Worm (Caenorhabditis elegans): ENCODE data around the gene str-138.

str-138 gene

ce11 chrV:8090595-8090994, 32.1 kb downstream of the str-138 start, which contains the start of gene str-130:
str-130 (minus strand) TSS chrV:8090695.
- no peak for TF ChIP-seq sea-1 (GFP tag; conservative IDR thresholded peaks at IDR 0.05)
- TF ChIP-seq ama-1 (optimal IDR thresholded peaks at IDR 0.05), result no peak
- no peak for TF ChIP-seq ets-7 (tag; optimal IDR thresholded peaks at IDR 0.05)

ce11 chrV:8092385-8092784, 33.9 kb downstream of the str-138 start, which contains the start of gene str-129:
str-129 (minus strand) TSS chrV:8092485.
- TF ChIP-seq ama-1 (optimal IDR thresholded peaks at IDR 0.05) (no peak), hmg-4 (GFP tag; optimal IDR thresholded peaks at IDR 0.05) (no peak), aly-1 (tag; optimal IDR thresholded peaks at IDR 0.05) (no peak), tra-4 (tag; optimal IDR thresholded peaks at IDR 0.05) (no peak)

- TF ChIP-seq hmg-4 (GFP tag; optimal IDR thresholded peaks at IDR 0.05) (no peak), F13C5.2 (tag; optimal IDR thresholded peaks at IDR 0.05) (no peak), flt-1 (GFP tag; IDR thresholded peaks at IDR 0.05) (no peak), aly-1 (tag; optimal IDR thresholded peaks at IDR 0.05) (no peak), pes-1 (GFP tag; IDR thresholded peaks at IDR 0.05) (no peak), hnd-1 (tag; optimal IDR thresholded peaks at IDR 0.05) (no peak), tbx-11 (GFP tag; IDR thresholded peaks at IDR 0.05) (no peak), tra-4 (tag; optimal IDR thresholded peaks at IDR 0.05) (no peak), ceh-13 (GFP tag; optimal IDR thresholded peaks at IDR 0.05) (no peak), sea-1 (GFP tag; conservative IDR thresholded peaks at IDR 0.05) (no peak), B0310.2 (tag; optimal IDR thresholded peaks at IDR 0.05) (no peak), ceh-36 (tag; optimal IDR thresholded peaks at IDR 0.05) (no peak), tbx-37 (GFP tag; conservative IDR thresholded peaks at IDR 0.05) (no peak), hmbx-1 (tag; optimal IDR thresholded peaks at IDR 0.05) (no peak), scrt-1 (GFP tag; IDR thresholded peaks at IDR 0.05) (no peak), ets-7 (tag; optimal IDR thresholded peaks at IDR 0.05) (no peak)
These were observed 36.9 kb downstream of the str-138 start, which contains the start of gene str-146 for ce11 chrV:8095378-8095777. str-146 (minus strand) TSS chrV:8095478.

- no peak for TF ChIP-seq flt-1 (GFP tag; IDR thresholded peaks at IDR 0.05)
- no peak for TF ChIP-seq tra-4 (tag; optimal IDR thresholded peaks at IDR 0.05)
- TF ChIP-seq hnd-1 (tag; optimal IDR thresholded peaks at IDR 0.05), result no peak
- TF ChIP-seq pes-1 (GFP tag; IDR thresholded peaks at IDR 0.05), result no peak
- TF ChIP-seq sea-1 (GFP tag; conservative IDR thresholded peaks at IDR 0.05), result no peak
- no peak for TF ChIP-seq ceh-13 (GFP tag; optimal IDR thresholded peaks at IDR 0.05)
- no peak for TF ChIP-seq hmbx-1 (tag; optimal IDR thresholded peaks at IDR 0.05)
These were observed 39.8 kb downstream of the str-138 start, which contains the start of gene str-145 for ce11 chrV:8098239-8098638. str-145 (minus strand) TSS chrV:8098339.

- no peak for TF ChIP-seq ama-1 (optimal IDR thresholded peaks at IDR 0.05)
- no peak for TF ChIP-seq F13C5.2 (tag; optimal IDR thresholded peaks at IDR 0.05)
- no peak for TF ChIP-seq hmbx-1 (tag; optimal IDR thresholded peaks at IDR 0.05)
- no peak for TF ChIP-seq hnd-1 (tag; optimal IDR thresholded peaks at IDR 0.05)
- no peak for TF ChIP-seq tbx-37 (GFP tag; conservative IDR thresholded peaks at IDR 0.05)
- TF ChIP-seq ceh-36 (tag; optimal IDR thresholded peaks at IDR 0.05), result no peak
- TF ChIP-seq flt-1 (GFP tag; IDR thresholded peaks at IDR 0.05), result no peak
- no peak for TF ChIP-seq ets-7 (tag; optimal IDR thresholded peaks at IDR 0.05)
- TF ChIP-seq ceh-13 (GFP tag; optimal IDR thresholded peaks at IDR 0.05), result no peak
- no peak for TF ChIP-seq scrt-1 (GFP tag; IDR thresholded peaks at IDR 0.05)
- TF ChIP-seq tbx-11 (GFP tag; IDR thresholded peaks at IDR 0.05), result no peak
These were observed 40.8 kb downstream of the str-138 start, which contains the start of gene sdz-23 for ce11 chrV:8099306-8099705. sdz-23 (plus strand) TSS chrV:8099606.

ce11 chrV:8102960-8103359, 44.5 kb downstream of the str-138 start, which contains the start of gene str-90:
str-90 (plus strand) TSS chrV:8103260.
- TF ChIP-seq B0310.2 (tag; optimal IDR thresholded peaks at IDR 0.05) (no peak), tra-4 (tag; optimal IDR thresholded peaks at IDR 0.05) (no peak), hmg-4 (GFP tag; optimal IDR thresholded peaks at IDR 0.05) (no peak), tbx-37 (GFP tag; conservative IDR thresholded peaks at IDR 0.05) (no peak), ets-7 (tag; optimal IDR thresholded peaks at IDR 0.05) (no peak), sea-1 (GFP tag; conservative IDR thresholded peaks at IDR 0.05) (no peak), ceh-13 (GFP tag; optimal IDR thresholded peaks at IDR 0.05) (no peak), hmbx-1 (tag; optimal IDR thresholded peaks at IDR 0.05) (no peak), tbx-11 (GFP tag; IDR thresholded peaks at IDR 0.05) (no peak), flt-1 (GFP tag; IDR thresholded peaks at IDR 0.05) (no peak), aly-1 (tag; optimal IDR thresholded peaks at IDR 0.05) (no peak)

ce11 chrV:8104473-8104872, 46.0 kb downstream of the str-138 start, which contains the start of gene srlf-16:
srlf-16 (plus strand) TSS chrV:8104773.
- TF ChIP-seq aly-1 (tag; optimal IDR thresholded peaks at IDR 0.05), result no peak
- TF ChIP-seq pes-1 (GFP tag; IDR thresholded peaks at IDR 0.05), result no peak
- TF ChIP-seq tra-4 (tag; optimal IDR thresholded peaks at IDR 0.05), result no peak
- TF ChIP-seq hnd-1 (tag; optimal IDR thresholded peaks at IDR 0.05), result no peak
- TF ChIP-seq hmg-4 (GFP tag; optimal IDR thresholded peaks at IDR 0.05), result no peak
- TF ChIP-seq tbx-11 (GFP tag; IDR thresholded peaks at IDR 0.05), result no peak

- TF ChIP-seq ets-7 (tag; optimal IDR thresholded peaks at IDR 0.05) (no peak), hmbx-1 (tag; optimal IDR thresholded peaks at IDR 0.05) (no peak), hmg-4 (GFP tag; optimal IDR thresholded peaks at IDR 0.05) (no peak), aly-1 (tag; optimal IDR thresholded peaks at IDR 0.05) (no peak), tbx-11 (GFP tag; IDR thresholded peaks at IDR 0.05) (no peak), pes-1 (GFP tag; IDR thresholded peaks at IDR 0.05) (no peak), B0310.2 (tag; optimal IDR thresholded peaks at IDR 0.05) (no peak), scrt-1 (GFP tag; IDR thresholded peaks at IDR 0.05) (no peak), F13C5.2 (tag; optimal IDR thresholded peaks at IDR 0.05) (no peak), hnd-1 (tag; optimal IDR thresholded peaks at IDR 0.05) (no peak), ceh-36 (tag; optimal IDR thresholded peaks at IDR 0.05) (no peak), sea-1 (GFP tag; conservative IDR thresholded peaks at IDR 0.05) (no peak), tra-4 (tag; optimal IDR thresholded peaks at IDR 0.05) (no peak), flt-1 (GFP tag; IDR thresholded peaks at IDR 0.05) (no peak), ceh-13 (GFP tag; optimal IDR thresholded peaks at IDR 0.05) (no peak), ama-1 (optimal IDR thresholded peaks at IDR 0.05) (no peak), tbx-37 (GFP tag; conservative IDR thresholded peaks at IDR 0.05) (no peak)
These were observed 50.2 kb downstream of the str-138 start, which contains the start of gene myo-5 for ce11 chrV:8108670-8109069. myo-5 (plus strand) TSS chrV:8108970.
